Worm (Caenorhabditis elegans): ENCODE results near the gene fbxb-97.
"Not testable (repeated sequence)": the region's sequence is repeated elsewhere in the genome, so short reads cannot be mapped to it uniquely, and the experiment has no call there.

DNA sequence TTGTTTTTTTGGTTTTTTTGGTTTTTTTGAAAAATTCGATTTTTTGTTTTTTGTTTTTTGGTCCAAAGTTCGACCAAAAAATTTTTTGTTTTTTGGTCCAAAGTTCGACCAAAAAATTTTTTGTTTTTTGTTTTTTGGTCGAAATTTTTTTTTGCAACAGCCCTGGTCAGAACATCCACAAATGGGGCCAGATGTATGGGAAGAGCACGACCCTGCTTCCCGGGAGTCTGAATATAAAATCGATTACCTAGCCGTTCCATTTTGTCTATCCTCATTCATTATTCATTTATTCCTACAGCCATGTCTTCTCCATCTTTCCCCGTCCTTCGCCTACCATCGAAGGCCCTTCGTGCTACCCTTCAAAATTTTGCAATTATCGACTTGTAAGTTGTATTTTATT is 6.1 kb upstream of the fbxb-97 start, which contains the start of gene fbxb-95:
- TF ChIP-seq W03F9.2, him-1, dao-5 (tag; optimal IDR thresholded peaks at IDR 0.05): not testable (repeated sequence)

All from whole organism, L4/young adult.